Fruit fly (Drosophila melanogaster) whole organism, embryonic: Measurements from ENCODE around the gene Plzf.
A peak's percentile ranks its signal among the peaks of the same experiment; 100 is the strongest.

Experiments used
- BEAF-32 ChIP-seq: fragments of 200-800 bp; sonication (Bioruptor generic); optimal IDR thresholded peaks from 3 replicates; lab custom pipeline; 2017; ENCODE audit warnings: missing biosample characterization, missing genetic modification characterization, mild to moderate bottlenecking, moderate library complexity, missing genetic modification reagents
- Bteb2 ChIP-seq: fragments of 200-800 bp; sonication (Bioruptor generic); optimal IDR thresholded peaks from 2 replicates; lab custom pipeline; 2016; ENCODE audit warnings: missing biosample characterization, missing genetic modification characterization
- CG10543 ChIP-seq: fragments of 200-800 bp; sonication (Bioruptor generic); optimal IDR thresholded peaks from 3 replicates; lab custom pipeline; 2017; ENCODE audit warnings: missing biosample characterization, mild to moderate bottlenecking, missing genetic modification characterization, moderate library complexity
- CG12659 ChIP-seq: fragments of 200-800 bp; sonication (Bioruptor generic); optimal IDR thresholded peaks from 3 replicates; lab custom pipeline; 2017; ENCODE audit warnings: mild to moderate bottlenecking, missing biosample characterization, missing genetic modification reagents, missing genetic modification characterization
- CG13287 ChIP-seq: fragments of 200-800 bp; sonication (Bioruptor generic); IDR thresholded peaks from 2 replicates; pipeline ENCODE4 v1.3.6; 2022; ENCODE audit warnings: missing biosample characterization, missing genetic modification characterization; ENCODE audit not compliant: partially characterized antibody
- CG14710 ChIP-seq: fragments of 200-800 bp; sonication (Bioruptor generic); optimal IDR thresholded peaks from 3 replicates; lab custom pipeline; 2019; ENCODE audit warnings: missing biosample characterization, mild to moderate bottlenecking, missing genetic modification characterization, moderate library complexity
- CG15073 ChIP-seq: fragments of 200-800 bp; sonication (Bioruptor generic); optimal IDR thresholded peaks from 2 replicates; lab custom pipeline; 2016; ENCODE audit warnings: missing biosample characterization, missing genetic modification characterization
- CG16813 ChIP-seq: fragments of 200-800 bp; sonication (Bioruptor generic); IDR thresholded peaks from 3 replicates; pipeline ENCODE4 v1.3.6; 2022; ENCODE audit warnings: missing biosample characterization, missing genetic modification characterization; ENCODE audit not compliant: partially characterized antibody
- CG2116 ChIP-seq: fragments of 200-800 bp; sonication (Bioruptor generic); optimal IDR thresholded peaks from 3 replicates; lab custom pipeline; 2018; ENCODE audit warnings: missing biosample characterization, mild to moderate bottlenecking, missing genetic modification characterization
- CG2712 ChIP-seq: fragments of 200-800 bp; optimal IDR thresholded peaks from 3 replicates; lab custom pipeline; 2019; ENCODE audit warnings: missing biosample characterization, mild to moderate bottlenecking, missing genetic modification characterization, moderate library complexity
- CG30020 ChIP-seq: fragments of 200-800 bp; optimal IDR thresholded peaks from 2 replicates; lab custom pipeline; 2019; ENCODE audit warnings: missing biosample characterization, mild to moderate bottlenecking, missing genetic modification characterization, moderate library complexity
- CG3065 ChIP-seq: fragments of 200-800 bp; sonication (Bioruptor generic); optimal IDR thresholded peaks from 2 replicates; lab custom pipeline; 2016; ENCODE audit warnings: missing biosample characterization, missing genetic modification characterization
- CG3281 ChIP-seq: fragments of 200-800 bp; sonication (Bioruptor generic); optimal IDR thresholded peaks from 3 replicates; lab custom pipeline; 2017; ENCODE audit warnings: missing biosample characterization, mild to moderate bottlenecking, missing genetic modification characterization
- CG3407 ChIP-seq: fragments of 200-800 bp; sonication (Bioruptor generic); optimal IDR thresholded peaks from 2 replicates; lab custom pipeline; 2018; ENCODE audit warnings: missing biosample characterization, mild to moderate bottlenecking, missing genetic modification characterization
- CG34422 ChIP-seq: fragments of 200-800 bp; sonication (Bioruptor generic); IDR thresholded peaks from 3 replicates; pipeline ENCODE4 v1.3.6; 2022; ENCODE audit warnings: missing biosample characterization, missing genetic modification characterization
- CG42726 ChIP-seq: fragments of 200-800 bp; sonication (Bioruptor generic); IDR thresholded peaks from 2 replicates; pipeline ENCODE4 v1.3.6; 2022; ENCODE audit warnings: missing biosample characterization, missing genetic modification characterization; ENCODE audit not compliant: partially characterized antibody
- CG6791 ChIP-seq: fragments of 200-800 bp; sonication (Bioruptor generic); IDR thresholded peaks from 3 replicates; pipeline ENCODE4 v1.3.6; 2022; ENCODE audit warnings: missing biosample characterization, missing genetic modification characterization; ENCODE audit not compliant: partially characterized antibody
- CG9797 ChIP-seq: fragments of 200-800 bp; sonication (Bioruptor generic); optimal IDR thresholded peaks from 3 replicates; lab custom pipeline; 2018; ENCODE audit warnings: missing biosample characterization, mild to moderate bottlenecking, missing genetic modification characterization
- CG9876 ChIP-seq: fragments of 200-800 bp; sonication (Bioruptor generic); optimal IDR thresholded peaks from 2 replicates; lab custom pipeline; 2016; ENCODE audit warnings: missing biosample characterization, missing genetic modification characterization
- Dp ChIP-seq: fragments of 200-800 bp; sonication (Bioruptor generic); optimal IDR thresholded peaks from 2 replicates; lab custom pipeline; 2018; ENCODE audit warnings: missing biosample characterization, mild to moderate bottlenecking, missing genetic modification characterization, moderate library complexity
- Dref ChIP-seq: fragments of 200-800 bp; sonication (Bioruptor generic); IDR thresholded peaks from 2 replicates; pipeline ENCODE4 v1.3.6; 2022; ENCODE audit warnings: missing biosample characterization, missing genetic modification characterization
- Drgx ChIP-seq: fragments of 200-800 bp; sonication (Bioruptor generic); IDR thresholded peaks from 2 replicates; pipeline ENCODE4 v1.3.6; 2022; ENCODE audit warnings: missing biosample characterization, missing genetic modification characterization
- Eip74EF ChIP-seq, 2 experiments: fragments of 200-800 bp in 1 of 2; fragments of >200 bp in 1 of 2; sonication (Bioruptor generic) in 1 of 2; optimal IDR thresholded peaks; 2 replicates each; lab custom pipeline; 2017 to 2019; ENCODE audit warnings: missing biosample characterization in 2 of 2, missing genetic modification characterization in 2 of 2, mild to moderate bottlenecking in 1 of 2, moderate library complexity in 1 of 2
- HLH4C ChIP-seq: fragments of 200-800 bp; sonication (Bioruptor generic); IDR thresholded peaks from 3 replicates; pipeline ENCODE4 v1.3.6; 2022; ENCODE audit warnings: missing biosample characterization, missing genetic modification characterization; ENCODE audit not compliant: partially characterized antibody
- Max ChIP-seq: fragments of 200-800 bp; sonication (Bioruptor generic); optimal IDR thresholded peaks from 2 replicates; lab custom pipeline; 2016; ENCODE audit warnings: missing biosample characterization, mild to moderate bottlenecking, missing genetic modification characterization
- Med ChIP-seq: fragments of 200-800 bp; sonication (Bioruptor generic); peaks from one replicate; lab custom pipeline; 2016; ENCODE audit warnings: missing biosample characterization, missing genetic modification characterization, mild to moderate bottlenecking, inconsistent platforms, moderate library complexity
- Nf-YC ChIP-seq: fragments of 200-800 bp; optimal IDR thresholded peaks from 3 replicates; lab custom pipeline; 2019; ENCODE audit warnings: missing biosample characterization, mild to moderate bottlenecking, missing genetic modification characterization, moderate library complexity
- Opbp ChIP-seq: fragments of 200-800 bp; sonication (Bioruptor generic); IDR thresholded peaks from 3 replicates; pipeline ENCODE4 v1.3.6; 2022; ENCODE audit warnings: missing biosample characterization, missing genetic modification characterization; ENCODE audit not compliant: partially characterized antibody
- Side ChIP-seq: fragments of 200-800 bp; sonication (Bioruptor generic); optimal IDR thresholded peaks from 2 replicates; lab custom pipeline; 2016; ENCODE audit warnings: missing biosample characterization, missing genetic modification characterization
- Sin3A ChIP-seq: fragments of >200 bp; optimal IDR thresholded peaks from 2 replicates; lab custom pipeline; 2018
- cad ChIP-seq: fragments of >200 bp; optimal IDR thresholded peaks from 2 replicates; lab custom pipeline; 2017; ENCODE audit warnings: missing biosample characterization, missing genetic modification characterization
- chm ChIP-seq: fragments of 200-800 bp; sonication (Bioruptor generic); IDR thresholded peaks from 2 replicates; pipeline ENCODE4 v1.3.6; 2022; ENCODE audit warnings: missing biosample characterization, missing genetic modification characterization
- crp ChIP-seq, 2 experiments: fragments of 200-800 bp; sonication (Bioruptor generic); optimal IDR thresholded peaks; 2 replicates in 1 of 2; 3 replicates in 1 of 2; lab custom pipeline; 2017; ENCODE audit warnings: missing biosample characterization in 2 of 2, missing genetic modification characterization in 2 of 2, mild to moderate bottlenecking in 1 of 2, moderate library complexity in 1 of 2
- dm ChIP-seq: fragments of 200-800 bp; sonication (Bioruptor generic); optimal IDR thresholded peaks from 3 replicates; lab custom pipeline; 2016; ENCODE audit warnings: missing biosample characterization, missing genetic modification characterization
- dmrt99B ChIP-seq: fragments of 200-800 bp; sonication (Bioruptor generic); optimal IDR thresholded peaks from 2 replicates; lab custom pipeline; 2018; ENCODE audit warnings: missing biosample characterization, mild to moderate bottlenecking, missing genetic modification characterization, moderate library complexity
- grn ChIP-seq: fragments of 200-800 bp; sonication (Bioruptor generic); optimal IDR thresholded peaks from 3 replicates; lab custom pipeline; 2017; ENCODE audit warnings: missing biosample characterization, missing genetic modification characterization
- gro ChIP-seq: fragments of 200-800 bp; sonication (Bioruptor generic); optimal IDR thresholded peaks from 2 replicates; lab custom pipeline; 2016; ENCODE audit warnings: missing biosample characterization, missing genetic modification characterization
- scrt ChIP-seq: fragments of 200-800 bp; sonication (Bioruptor generic); optimal IDR thresholded peaks from 2 replicates; lab custom pipeline; 2018; ENCODE audit warnings: missing biosample characterization, mild to moderate bottlenecking, missing genetic modification characterization, moderate library complexity
- sens ChIP-seq: fragments of 200-800 bp; sonication (Bioruptor generic); peaks from one replicate; lab custom pipeline; 2016; ENCODE audit warnings: missing biosample characterization, missing genetic modification characterization
- sna ChIP-seq: fragments of 200-800 bp; sonication (Bioruptor generic); IDR thresholded peaks from 2 replicates; pipeline ENCODE4 v1.3.6; 2022; ENCODE audit warnings: missing biosample characterization, missing genetic modification characterization; ENCODE audit not compliant: partially characterized antibody
- stc ChIP-seq: fragments of 200-800 bp; sonication (Bioruptor generic); IDR thresholded peaks from 2 replicates; pipeline ENCODE4 v1.3.6; 2022; ENCODE audit warnings: missing biosample characterization, missing genetic modification characterization
- stwl ChIP-seq: fragments of 200-800 bp; sonication (Bioruptor generic); optimal IDR thresholded peaks from 3 replicates; lab custom pipeline; 2018; ENCODE audit warnings: missing biosample characterization, mild to moderate bottlenecking, missing genetic modification characterization, moderate library complexity
- tap ChIP-seq: fragments of 200-800 bp; optimal IDR thresholded peaks from 3 replicates; lab custom pipeline; 2019; ENCODE audit warnings: missing biosample characterization, mild to moderate bottlenecking, missing genetic modification characterization, moderate library complexity
- trem ChIP-seq: fragments of 200-800 bp; optimal IDR thresholded peaks from 3 replicates; lab custom pipeline; 2019; ENCODE audit warnings: missing biosample characterization, mild to moderate bottlenecking, missing genetic modification characterization, moderate library complexity
- ttk ChIP-seq: fragments of 200-800 bp; sonication (Bioruptor generic); IDR thresholded peaks from 2 replicates; pipeline ENCODE4 v2.1.2; 2022; ENCODE audit warnings: missing biosample characterization, missing genetic modification characterization
- unc-4 ChIP-seq: fragments of 200-800 bp; sonication (Bioruptor generic); IDR thresholded peaks from 2 replicates; pipeline ENCODE4 v1.3.6; 2022; ENCODE audit warnings: missing biosample characterization, missing genetic modification characterization; ENCODE audit not compliant: partially characterized antibody
- yki ChIP-seq: fragments of >200 bp; optimal IDR thresholded peaks from 3 replicates; lab custom pipeline; 2018
- zen ChIP-seq: fragments of 200-800 bp; sonication (Bioruptor generic); optimal IDR thresholded peaks from 3 replicates; lab custom pipeline; 2018; ENCODE audit warnings: missing biosample characterization, mild to moderate bottlenecking, missing genetic modification characterization, moderate library complexity
- zfh1 ChIP-seq: fragments of 200-800 bp; sonication (Bioruptor generic); IDR thresholded peaks from 3 replicates; pipeline ENCODE4 v1.3.6; 2022; ENCODE audit warnings: missing biosample characterization, missing genetic modification characterization

Gene Plzf

dm6 chr2L:12055837-12056388 is 7.2 kb upstream of the Plzf start, which contains the start of the genes JhI-21, RpL7-like and CG34164 (continued):
- TF ChIP-seq CG30020 (tag; lab: Kevin White, UChicago): peak; percentile 2
- TF ChIP-seq CG13287: peak; percentile 77
- no peak for TF ChIP-seq CG10543 (GFP tag; lab: Kevin White, UChicago)
- no peak for TF ChIP-seq dmrt99B (tag; lab: Kevin White, UChicago)
- TF ChIP-seq Bteb2: peak; percentile 13
- TF ChIP-seq gro (GFP tag; lab: Kevin White, UChicago): peak; percentile 44
- TF ChIP-seq CG3281: peak; percentile 6
- peak; percentile 12 for TF ChIP-seq Side (GFP tag; lab: Kevin White, UChicago)
- TF ChIP-seq Med (GFP tag; lab: Kevin White, UChicago): peak; percentile 71
- peak; percentile 2 for TF ChIP-seq CG12659 (GFP tag; lab: Kevin White, UChicago)
- peak; percentile 30; the same call in 1 of the 3 replicates for TF ChIP-seq zfh1 (GFP tag; lab: Robert Waterston, UW)
- TF ChIP-seq CG2712: peak; percentile 14
- TF ChIP-seq cad (GFP tag; lab: Kevin White, UChicago): no peak
- peak; percentile 93 for TF ChIP-seq CG2116 (GFP tag; lab: Kevin White, UChicago)
- TF ChIP-seq stwl: peak; percentile 32
- peak; percentile 82 for TF ChIP-seq Max (GFP tag; lab: Kevin White, UChicago)
- TF ChIP-seq CG34422 (GFP tag; lab: Robert Waterston, UW): peak; percentile 78; the same call in 2 of the 3 replicates
- no peak for TF ChIP-seq CG3407 (GFP tag; lab: Kevin White, UChicago)
- TF ChIP-seq stc (GFP tag; lab: Robert Waterston, UW): no peak
- peak in 1 of 2 experiments; percentile 79 for TF ChIP-seq crp (GFP tag; optimal IDR thresholded peaks at IDR 0.05; lab: Kevin White, UChicago)
- peak; percentile 71 for TF ChIP-seq BEAF-32 (GFP tag; lab: Kevin White, UChicago)
- TF ChIP-seq trem (tag; lab: Kevin White, UChicago): peak; percentile 69
- peak; percentile 56; the same call in 2 of the 3 replicates for TF ChIP-seq CG16813 (GFP tag; lab: Robert Waterston, UW)
- peak; percentile 11 for TF ChIP-seq Nf-YC (tag; lab: Kevin White, UChicago)
- no peak for TF ChIP-seq CG9876 (GFP tag; lab: Kevin White, UChicago)
- peak; percentile 12 for TF ChIP-seq CG15073 (GFP tag; lab: Kevin White, UChicago)
- no peak for TF ChIP-seq CG3065
- peak; percentile 61 for TF ChIP-seq CG6791
- peak; percentile 43; the same call in 1 of the 2 replicates for TF ChIP-seq sna (GFP tag; lab: Robert Waterston, UW)
- peak; percentile 98 for TF ChIP-seq Dp (GFP tag; lab: Kevin White, UChicago)
- TF ChIP-seq CG9797 (GFP tag; lab: Kevin White, UChicago): peak; percentile 9
- TF ChIP-seq Opbp: peak; percentile 64; the same call in 1 of the 3 replicates
- no peak for TF ChIP-seq grn (GFP tag; lab: Kevin White, UChicago)
- peak; percentile 93 for TF ChIP-seq Dref
- TF ChIP-seq unc-4: peak; percentile 73; the same call in 1 of the 2 replicates
- peak; percentile 49; the same call in 1 of the 2 replicates for TF ChIP-seq CG42726 (GFP tag; lab: Robert Waterston, UW)
- TF ChIP-seq ttk (GFP tag; lab: Robert Waterston, UW): peak; percentile 58; the same call in 1 of the 2 replicates
- 0 out of 2 replicates have a peak, but pooled peaks have one; percentile 18 for TF ChIP-seq Drgx (GFP tag; lab: Robert Waterston, UW)
- peak; percentile 8 for TF ChIP-seq zen (tag; lab: Kevin White, UChicago)
- TF ChIP-seq chm (GFP tag; lab: Robert Waterston, UW): no peak
- TF ChIP-seq sens (GFP tag; lab: Kevin White, UChicago): peak; percentile 82
- peak; percentile 89 for TF ChIP-seq yki (lab: Kevin White, UChicago)
- TF ChIP-seq tap: no peak
- peak; percentile 61; the same call in 2 of the 3 replicates for TF ChIP-seq HLH4C (GFP tag; lab: Robert Waterston, UW)
- TF ChIP-seq Eip74EF (GFP tag; optimal IDR thresholded peaks at IDR 0.05; lab: Kevin White, UChicago): peak in 1 of 2 experiments; percentile 35
- TF ChIP-seq dm (GFP tag; lab: Kevin White, UChicago): peak; percentile 88
- peak; percentile 61 for TF ChIP-seq CG14710 (tag; lab: Kevin White, UChicago)
- peak; percentile 43 for TF ChIP-seq Sin3A (lab: Kevin White, UChicago)
- peak; percentile 97 for TF ChIP-seq scrt (GFP tag; lab: Kevin White, UChicago)
